Worm (Caenorhabditis elegans): ENCODE data around the gene nphp-2.
A peak's percentile ranks its signal among the peaks of the same experiment; 100 is the strongest.

Gene nphp-2

ce11 chrV:1895483-1895882, at the start of gene nphp-2:
nphp-2 (plus strand) TSS chrV:1895783.
- no peak for TF ChIP-seq C38D4.7 (GFP tag; optimal IDR thresholded peaks at IDR 0.05)
- no peak for TF ChIP-seq ceh-34 (tag; optimal IDR thresholded peaks at IDR 0.05)

ce11 chrV:1845977-1846376, 49.6 kb upstream of the nphp-2 start, which contains the start of gene T10B5.7:
T10B5.7 (plus strand) TSS chrV:1846201.
- TF ChIP-seq elt-2 (tag; optimal IDR thresholded peaks at IDR 0.05) (peak; percentile 79), madf-2 (tag; optimal IDR thresholded peaks at IDR 0.05) (no peak)

- peak; percentile 100 for TF ChIP-seq dve-1 (tag; optimal IDR thresholded peaks at IDR 0.05)
- TF ChIP-seq lim-6 (tag; optimal IDR thresholded peaks at IDR 0.05): no peak
These were observed 47.0 kb upstream of the nphp-2 start for ce11 chrV:1848590-1848989.

ce11 chrV:1855087-1855486, 40.5 kb upstream of the nphp-2 start:
- no peak for TF ChIP-seq ama-1 (optimal IDR thresholded peaks at IDR 0.05)
- TF ChIP-seq pat-9 (tag; optimal IDR thresholded peaks at IDR 0.05): no peak
- TF ChIP-seq ttx-3 (tag; optimal IDR thresholded peaks at IDR 0.05): no peak
- no peak for TF ChIP-seq ahr-1 (tag; optimal IDR thresholded peaks at IDR 0.05)

- TF ChIP-seq pros-1 (tag; optimal IDR thresholded peaks at IDR 0.05) (no peak), syd-9 (tag; optimal IDR thresholded peaks at IDR 0.05) (no peak), T23F11.4 (GFP tag; optimal IDR thresholded peaks at IDR 0.05) (no peak), madf-2 (tag; optimal IDR thresholded peaks at IDR 0.05) (no peak), hlh-30 (tag; optimal IDR thresholded peaks at IDR 0.05; ENCODE audit: insufficient read depth) (no peak), mec-3 (tag; optimal IDR thresholded peaks at IDR 0.05; ENCODE audit: borderline replicate concordance) (no peak), lin-11 (tag; optimal IDR thresholded peaks at IDR 0.05) (no peak), ama-1 (optimal IDR thresholded peaks at IDR 0.05) (no peak)
These were observed 39.4 kb upstream of the nphp-2 start, which contains the start of gene T10B5.10 for ce11 chrV:1856176-1856575. T10B5.10 (minus strand) TSS chrV:1856276.

DNA sequence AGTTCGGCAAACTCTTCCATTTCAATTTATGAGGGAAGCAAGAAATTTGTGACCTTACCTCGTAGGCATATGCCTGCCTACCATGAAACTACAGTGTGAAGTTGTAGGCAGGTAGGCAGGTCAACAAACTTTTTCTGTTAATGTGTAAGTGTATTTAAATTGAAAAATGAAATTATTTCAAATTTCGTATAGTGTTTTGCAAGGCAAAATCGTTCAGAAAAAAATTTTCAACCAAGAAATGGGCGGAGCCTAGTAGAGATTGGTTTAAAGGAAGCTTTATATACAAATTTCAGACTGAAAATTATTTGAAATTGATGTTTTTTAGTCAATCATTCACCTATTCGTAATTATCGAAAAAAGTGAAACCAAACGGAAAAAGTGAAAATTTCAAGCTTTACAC, 37.7 kb upstream of the nphp-2 start:
- TF ChIP-seq ref-2 (tag; optimal IDR thresholded peaks at IDR 0.05) (no peak), ceh-24 (tag; optimal IDR thresholded peaks at IDR 0.05) (no peak), ama-1 (optimal IDR thresholded peaks at IDR 0.05) (no peak), ceh-45 (GFP tag; IDR thresholded peaks at IDR 0.05) (no peak), T23F11.4 (GFP tag; optimal IDR thresholded peaks at IDR 0.05) (no peak), rnt-1 (tag; optimal IDR thresholded peaks at IDR 0.05) (no peak), npax-4 (tag; optimal IDR thresholded peaks at IDR 0.05) (no peak), ceh-19 (GFP tag; optimal IDR thresholded peaks at IDR 0.05) (no peak), mec-3 (tag; optimal IDR thresholded peaks at IDR 0.05; ENCODE audit: borderline replicate concordance) (no peak), dve-1 (tag; optimal IDR thresholded peaks at IDR 0.05) (no peak), unc-3 (GFP tag; conservative IDR thresholded peaks at IDR 0.05) (no peak), unc-3 (tag; optimal IDR thresholded peaks at IDR 0.05) (no peak), ceh-2 (tag; optimal IDR thresholded peaks at IDR 0.05) (no peak), ceh-18 (tag; optimal IDR thresholded peaks at IDR 0.05) (no peak), pha-2 (tag; optimal IDR thresholded peaks at IDR 0.05) (no peak), C08G9.2 (tag; optimal IDR thresholded peaks at IDR 0.05) (no peak), ets-4 (tag; optimal IDR thresholded peaks at IDR 0.05) (no peak), hlh-8 (tag; optimal IDR thresholded peaks at IDR 0.05) (no peak), hlh-13 (GFP tag; optimal IDR thresholded peaks at IDR 0.05) (no peak), syd-9 (tag; optimal IDR thresholded peaks at IDR 0.05) (no peak), pax-1 (tag; optimal IDR thresholded peaks at IDR 0.05) (no peak)

Data from whole organism, late embryonic.